Fruit fly (Drosophila melanogaster) whole organism, embryonic: ENCODE data around the gene MBD-like.

Experiments used
- B-H2 ChIP-seq: fragments of 200-800 bp; sonication (Bioruptor generic); optimal IDR thresholded peaks from 2 replicates; lab custom pipeline; 2018; ENCODE audit warnings: missing biosample characterization, mild to moderate bottlenecking, missing genetic modification characterization
- Blimp-1 ChIP-seq: fragments of 200-800 bp; sonication (Bioruptor generic); optimal IDR thresholded peaks from 3 replicates; lab custom pipeline; 2018; ENCODE audit warnings: missing biosample characterization, missing genetic modification characterization, mild to moderate bottlenecking, moderate library complexity, missing genetic modification reagents
- Bteb2 ChIP-seq: fragments of 200-800 bp; sonication (Bioruptor generic); optimal IDR thresholded peaks from 2 replicates; lab custom pipeline; 2016; ENCODE audit warnings: missing biosample characterization, missing genetic modification characterization
- CG10979 ChIP-seq: fragments of 200-800 bp; sonication (Bioruptor generic); optimal IDR thresholded peaks from 2 replicates; lab custom pipeline; 2018; ENCODE audit warnings: missing biosample characterization, mild to moderate bottlenecking, missing genetic modification characterization, moderate library complexity
- CG12071 ChIP-seq: fragments of 200-800 bp; sonication (Bioruptor generic); optimal IDR thresholded peaks from 3 replicates; lab custom pipeline; 2018; ENCODE audit warnings: missing biosample characterization, mild to moderate bottlenecking, missing genetic modification characterization
- CG12744 ChIP-seq: fragments of 200-800 bp; sonication (Bioruptor generic); optimal IDR thresholded peaks from 2 replicates; lab custom pipeline; 2016; ENCODE audit warnings: missing biosample characterization, missing genetic modification characterization
- CG12769 ChIP-seq: fragments of 200-800 bp; sonication (Bioruptor generic); optimal IDR thresholded peaks from 2 replicates; lab custom pipeline; 2019; ENCODE audit warnings: missing biosample characterization, mild to moderate bottlenecking, missing genetic modification characterization, moderate library complexity
- CG13624 ChIP-seq: fragments of 200-800 bp; sonication (Bioruptor generic); optimal IDR thresholded peaks from 2 replicates; lab custom pipeline; 2016; ENCODE audit warnings: missing biosample characterization, missing genetic modification characterization
- CG14441 ChIP-seq: fragments of 200-800 bp; sonication (Bioruptor generic); IDR thresholded peaks from 2 replicates; pipeline ENCODE4 v1.3.6; 2022; ENCODE audit warnings: missing biosample characterization, missing genetic modification characterization
- CG1647 ChIP-seq: fragments of 200-800 bp; sonication (Bioruptor generic); optimal IDR thresholded peaks from 3 replicates; lab custom pipeline; 2016; ENCODE audit warnings: missing biosample characterization, missing genetic modification characterization
- CG18476 ChIP-seq: fragments of 200-800 bp; sonication (Bioruptor generic); optimal IDR thresholded peaks from 2 replicates; lab custom pipeline; 2016; ENCODE audit warnings: missing biosample characterization, mild to moderate bottlenecking, missing genetic modification characterization
- CG18619 ChIP-seq: fragments of 200-800 bp; sonication (Bioruptor generic); optimal IDR thresholded peaks from 3 replicates; lab custom pipeline; 2017; ENCODE audit warnings: missing biosample characterization, mild to moderate bottlenecking, missing genetic modification characterization
- CG30020 ChIP-seq: fragments of 200-800 bp; optimal IDR thresholded peaks from 2 replicates; lab custom pipeline; 2019; ENCODE audit warnings: missing biosample characterization, mild to moderate bottlenecking, missing genetic modification characterization, moderate library complexity
- CG30403 ChIP-seq: fragments of 200-800 bp; sonication (Bioruptor generic); optimal IDR thresholded peaks from 3 replicates; lab custom pipeline; 2016; ENCODE audit warnings: missing biosample characterization, missing genetic modification characterization
- CG4617 ChIP-seq: fragments of 200-800 bp; sonication (Bioruptor generic); optimal IDR thresholded peaks from 3 replicates; lab custom pipeline; 2016; ENCODE audit warnings: missing biosample characterization, missing genetic modification characterization, borderline replicate concordance
- CG7839 ChIP-seq: fragments of 200-800 bp; sonication (Bioruptor generic); optimal IDR thresholded peaks from 3 replicates; lab custom pipeline; 2018; ENCODE audit warnings: missing biosample characterization, mild to moderate bottlenecking, missing genetic modification characterization, moderate library complexity
- CrebB ChIP-seq: fragments of 200-800 bp; sonication (Bioruptor generic); optimal IDR thresholded peaks from 3 replicates; lab custom pipeline; 2018; ENCODE audit warnings: missing biosample characterization, mild to moderate bottlenecking, missing genetic modification characterization
- D ChIP-seq, 2 experiments: fragments of 200-800 bp in 1 of 2; fragments of >200 bp in 1 of 2; sonication (Bioruptor generic) in 1 of 2; optimal IDR thresholded peaks; 2 replicates in 1 of 2; 3 replicates in 1 of 2; lab custom pipeline; 2017; ENCODE audit warnings: mild to moderate bottlenecking in 1 of 2, missing biosample characterization in 1 of 2, missing genetic modification characterization in 1 of 2, missing genetic modification reagents in 1 of 2
- Dip2 ChIP-seq: fragments of 200-800 bp; sonication (Bioruptor generic); IDR thresholded peaks from 2 replicates; pipeline ENCODE4 v1.3.6; 2022; ENCODE audit warnings: missing biosample characterization, missing genetic modification characterization
- Dp ChIP-seq: fragments of 200-800 bp; sonication (Bioruptor generic); optimal IDR thresholded peaks from 2 replicates; lab custom pipeline; 2018; ENCODE audit warnings: missing biosample characterization, mild to moderate bottlenecking, missing genetic modification characterization, moderate library complexity
- E2f2 ChIP-seq: fragments of 200-800 bp; sonication (Bioruptor generic); IDR thresholded peaks from 2 replicates; pipeline ENCODE4 v1.3.6; 2022; ENCODE audit warnings: missing biosample characterization, missing genetic modification characterization
- Ets97D ChIP-seq: fragments of 200-800 bp; sonication (Bioruptor generic); optimal IDR thresholded peaks from 3 replicates; lab custom pipeline; 2016; ENCODE audit warnings: missing biosample characterization, missing genetic modification characterization
- HmgZ ChIP-seq: fragments of 200-800 bp; sonication (Bioruptor generic); optimal IDR thresholded peaks from 2 replicates; lab custom pipeline; 2018; ENCODE audit warnings: missing biosample characterization, mild to moderate bottlenecking, missing genetic modification characterization
- MESR4 ChIP-seq: fragments of 200-800 bp; sonication (Bioruptor generic); optimal IDR thresholded peaks from 2 replicates; lab custom pipeline; 2018; ENCODE audit warnings: missing biosample characterization, mild to moderate bottlenecking, missing genetic modification characterization, moderate library complexity
- Med ChIP-seq: fragments of 200-800 bp; sonication (Bioruptor generic); peaks from one replicate; lab custom pipeline; 2016; ENCODE audit warnings: missing biosample characterization, missing genetic modification characterization, mild to moderate bottlenecking, inconsistent platforms, moderate library complexity
- Nf-YC ChIP-seq: fragments of 200-800 bp; optimal IDR thresholded peaks from 3 replicates; lab custom pipeline; 2019; ENCODE audit warnings: missing biosample characterization, mild to moderate bottlenecking, missing genetic modification characterization, moderate library complexity
- PHDP ChIP-seq: fragments of 200-800 bp; sonication (Bioruptor generic); optimal IDR thresholded peaks from 3 replicates; lab custom pipeline; 2018; ENCODE audit warnings: missing biosample characterization, mild to moderate bottlenecking, missing genetic modification characterization, moderate library complexity
- Side ChIP-seq: fragments of 200-800 bp; sonication (Bioruptor generic); optimal IDR thresholded peaks from 2 replicates; lab custom pipeline; 2016; ENCODE audit warnings: missing biosample characterization, missing genetic modification characterization
- Sry-δ ChIP-seq: fragments of 200-800 bp; sonication (Bioruptor generic); optimal IDR thresholded peaks from 2 replicates; lab custom pipeline; 2016; ENCODE audit warnings: missing biosample characterization, missing genetic modification characterization
- Xbp1 ChIP-seq: fragments of 200-800 bp; sonication (Bioruptor generic); optimal IDR thresholded peaks from 3 replicates; lab custom pipeline; 2016; ENCODE audit warnings: missing biosample characterization, mild to moderate bottlenecking, missing genetic modification characterization
- abd-A ChIP-seq: fragments of 200-800 bp; sonication (Bioruptor generic); optimal IDR thresholded peaks from 3 replicates; lab custom pipeline; 2019; ENCODE audit warnings: missing biosample characterization, mild to moderate bottlenecking, missing genetic modification characterization, moderate library complexity
- ase ChIP-seq: fragments of 200-800 bp; sonication (Bioruptor generic); IDR thresholded peaks from 3 replicates; pipeline ENCODE4 v1.3.6; 2022; ENCODE audit warnings: missing biosample characterization, missing genetic modification characterization
- ato ChIP-seq: fragments of 200-800 bp; sonication (Bioruptor generic); IDR thresholded peaks from 2 replicates; pipeline ENCODE4 v1.3.6; 2022; ENCODE audit warnings: missing biosample characterization, missing genetic modification characterization; ENCODE audit not compliant: partially characterized antibody
- bab2 ChIP-seq: fragments of 200-800 bp; sonication (Bioruptor generic); optimal IDR thresholded peaks from 2 replicates; lab custom pipeline; 2016; ENCODE audit warnings: missing biosample characterization, missing genetic modification characterization
- bcd ChIP-seq: fragments of 200-800 bp; sonication (Bioruptor generic); optimal IDR thresholded peaks from 2 replicates; lab custom pipeline; 2017; ENCODE audit warnings: missing biosample characterization, mild to moderate bottlenecking, missing genetic modification characterization
- chif ChIP-seq, 2 experiments: fragments of 200-800 bp; sonication (Bioruptor generic); optimal IDR thresholded peaks; 3 replicates each; lab custom pipeline; 2016; ENCODE audit warnings: missing biosample characterization in 2 of 2, missing genetic modification characterization in 2 of 2
- dati ChIP-seq: fragments of 200-800 bp; sonication (Bioruptor generic); IDR thresholded peaks from 2 replicates; pipeline ENCODE4 v1.3.6; 2022; ENCODE audit warnings: missing biosample characterization, missing genetic modification characterization
- grn ChIP-seq: fragments of 200-800 bp; sonication (Bioruptor generic); optimal IDR thresholded peaks from 3 replicates; lab custom pipeline; 2017; ENCODE audit warnings: missing biosample characterization, missing genetic modification characterization
- gro ChIP-seq: fragments of 200-800 bp; sonication (Bioruptor generic); optimal IDR thresholded peaks from 2 replicates; lab custom pipeline; 2016; ENCODE audit warnings: missing biosample characterization, missing genetic modification characterization
- hkb ChIP-seq, 2 experiments: fragments of 200-800 bp in 1 of 2; fragments of >200 bp in 1 of 2; sonication (Bioruptor generic) in 1 of 2; IDR thresholded peaks in 1 of 2; optimal IDR thresholded peaks in 1 of 2; 2 replicates each; pipeline versions ENCODE4 v1.3.6 to Lab custom; 2017 to 2022; ENCODE audit warnings: missing biosample characterization in 1 of 2, missing genetic modification characterization in 1 of 2
- ind ChIP-seq: fragments of 200-800 bp; sonication (Bioruptor generic); optimal IDR thresholded peaks from 3 replicates; lab custom pipeline; 2016; ENCODE audit warnings: missing biosample characterization, missing genetic modification characterization
- insv ChIP-seq, 2 experiments: fragments of 200-800 bp; sonication (Bioruptor generic); optimal IDR thresholded peaks; 3 replicates each; lab custom pipeline; 2016 to 2018; ENCODE audit warnings: missing biosample characterization in 2 of 2, missing genetic modification characterization in 2 of 2
- nau ChIP-seq: fragments of 200-800 bp; sonication (Bioruptor generic); optimal IDR thresholded peaks from 3 replicates; lab custom pipeline; 2017; ENCODE audit warnings: missing biosample characterization, mild to moderate bottlenecking, missing genetic modification characterization, missing genetic modification reagents
- pho ChIP-seq: fragments of 200-800 bp; sonication (Bioruptor generic); optimal IDR thresholded peaks from 2 replicates; lab custom pipeline; 2016; ENCODE audit warnings: missing biosample characterization, missing genetic modification characterization
- pum ChIP-seq: fragments of 200-800 bp; sonication (Bioruptor generic); optimal IDR thresholded peaks from 2 replicates; lab custom pipeline; 2016; ENCODE audit warnings: missing biosample characterization, missing genetic modification characterization
- sens ChIP-seq: fragments of 200-800 bp; sonication (Bioruptor generic); peaks from one replicate; lab custom pipeline; 2016; ENCODE audit warnings: missing biosample characterization, missing genetic modification characterization
- sr ChIP-seq: fragments of 200-800 bp; sonication (Bioruptor generic); IDR thresholded peaks from 3 replicates; pipeline ENCODE4 v1.3.6; 2022; ENCODE audit warnings: missing biosample characterization, missing genetic modification characterization
- trem ChIP-seq: fragments of 200-800 bp; optimal IDR thresholded peaks from 3 replicates; lab custom pipeline; 2019; ENCODE audit warnings: missing biosample characterization, mild to moderate bottlenecking, missing genetic modification characterization, moderate library complexity
- zen ChIP-seq: fragments of 200-800 bp; sonication (Bioruptor generic); optimal IDR thresholded peaks from 3 replicates; lab custom pipeline; 2018; ENCODE audit warnings: missing biosample characterization, mild to moderate bottlenecking, missing genetic modification characterization, moderate library complexity

MBD-like gene

DNA sequence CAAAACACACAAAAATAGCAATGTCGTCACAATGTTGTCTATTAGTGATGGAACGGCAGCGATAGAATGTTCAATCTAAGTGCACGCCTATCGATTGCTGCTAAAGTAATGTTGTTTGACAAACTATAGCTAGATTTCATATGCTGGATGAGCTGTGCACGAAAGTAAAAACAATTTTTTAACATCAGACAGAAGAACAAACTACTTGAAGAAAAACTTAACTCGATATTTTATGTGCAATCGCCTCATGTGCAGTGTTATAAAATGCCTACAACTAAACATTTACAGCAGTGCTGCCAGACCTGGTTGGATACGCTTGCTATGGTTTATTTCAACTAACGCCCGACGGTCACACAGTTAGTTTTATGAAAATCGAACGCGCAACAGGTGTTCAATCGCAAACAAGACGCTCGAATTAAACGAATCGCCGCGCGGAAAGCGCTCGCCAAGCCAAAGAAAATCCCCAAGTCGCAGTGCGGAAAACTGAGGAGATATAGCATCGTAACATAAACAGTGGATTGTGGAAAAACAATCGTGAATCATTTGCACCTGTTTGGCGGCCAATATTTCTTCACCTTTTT lies 31.5 kb downstream of the MBD-like start, which contains the start of the genes bocks and CG8312 (continued):
- TF ChIP-seq CG12769 (tag; lab: Kevin White, UChicago) (peak; percentile 51), bab2 (peak; percentile 47), CG18476 (GFP tag; lab: Kevin White, UChicago) (no peak), CG12744 (GFP tag; lab: Kevin White, UChicago) (no peak), MESR4 (GFP tag; lab: Kevin White, UChicago) (peak; percentile 64), sens (GFP tag; lab: Kevin White, UChicago) (peak; percentile 88), CG10979 (tag; lab: Kevin White, UChicago) (peak; percentile 4), dati (GFP tag; lab: Robert Waterston, UW) (no peak), D (optimal IDR thresholded peaks at IDR 0.05; lab: Kevin White, UChicago) (peak; percentile 64), D (GFP tag; optimal IDR thresholded peaks at IDR 0.05; lab: Kevin White, UChicago) (no peak), pum (peak; percentile 57), Sry-δ (peak; percentile 99), hkb (optimal IDR thresholded peaks at IDR 0.05; lab: Kevin White, UChicago) (peak; percentile 53), hkb (GFP tag; IDR thresholded peaks at IDR 0.05; lab: Robert Waterston, UW) (no peak), Side (GFP tag; lab: Kevin White, UChicago) (peak; percentile 20), abd-A (tag; lab: Kevin White, UChicago) (no peak), Bteb2 (peak; percentile 56), zen (tag; lab: Kevin White, UChicago) (peak; percentile 26), CG18619 (GFP tag; lab: Kevin White, UChicago) (peak; percentile 29), chif (GFP tag; optimal IDR thresholded peaks at IDR 0.05; lab: Kevin White, UChicago) (peak; percentile 28 to 55), sr (GFP tag; lab: Robert Waterston, UW) (no peak), Xbp1 (GFP tag; lab: Kevin White, UChicago) (peak; percentile 65), Ets97D (GFP tag; lab: Kevin White, UChicago) (peak; percentile 88), ind (peak; percentile 26), E2f2 (GFP tag; lab: Robert Waterston, UW) (no peak), B-H2 (GFP tag; lab: Kevin White, UChicago) (peak; percentile 86), CG30020 (peak; percentile 45), CG30403 (GFP tag; lab: Kevin White, UChicago) (peak; percentile 65), CG7839 (tag; lab: Kevin White, UChicago) (peak; percentile 31), Dp (GFP tag; lab: Kevin White, UChicago) (peak; percentile 67), Dip2 (GFP tag; lab: Robert Waterston, UW) (no peak), PHDP (tag; lab: Kevin White, UChicago) (peak; percentile 14), CrebB (peak; percentile 60), gro (peak; percentile 69), trem (tag; lab: Kevin White, UChicago) (peak; percentile 93), ase (no peak), grn (GFP tag; lab: Kevin White, UChicago) (peak; percentile 5), CG1647 (GFP tag; lab: Kevin White, UChicago) (peak; percentile 17), CG13624 (GFP tag; lab: Kevin White, UChicago) (peak; percentile 79), Nf-YC (tag; lab: Kevin White, UChicago) (peak; percentile 61), CG4617 (GFP tag; lab: Kevin White, UChicago) (peak; percentile 45), nau (GFP tag; lab: Kevin White, UChicago) (no peak), insv (GFP tag; optimal IDR thresholded peaks at IDR 0.05; lab: Kevin White, UChicago) (peak in 1 of 2 experiments; percentile 54), pho (GFP tag; lab: Kevin White, UChicago) (peak; percentile 65), Med (GFP tag; lab: Kevin White, UChicago) (peak; percentile 94), CG12071 (GFP tag; lab: Kevin White, UChicago) (peak; percentile 17), Blimp-1 (GFP tag; lab: Kevin White, UChicago) (peak; percentile 22), HmgZ (tag; lab: Kevin White, UChicago) (peak; percentile 33), bcd (GFP tag; lab: Kevin White, UChicago) (no peak), ato (GFP tag; lab: Robert Waterston, UW) (no peak), CG14441 (no peak)
